Fruit fly (Drosophila melanogaster) whole organism, embryonic: ENCODE measurements around the gene CG12661.

Experiments
- Atf3 ChIP-seq: fragments of 200-800 bp; sonication (Bioruptor generic); optimal IDR thresholded peaks from 3 replicates; lab custom pipeline; 2016; ENCODE audit warnings: missing biosample characterization, missing genetic modification characterization
- B-H2 ChIP-seq: fragments of 200-800 bp; sonication (Bioruptor generic); optimal IDR thresholded peaks from 2 replicates; lab custom pipeline; 2018; ENCODE audit warnings: missing biosample characterization, mild to moderate bottlenecking, missing genetic modification characterization
- CG10147 ChIP-seq: fragments of 200-800 bp; sonication (Bioruptor generic); optimal IDR thresholded peaks from 2 replicates; lab custom pipeline; 2019; ENCODE audit warnings: missing biosample characterization, mild to moderate bottlenecking, missing genetic modification characterization, moderate library complexity
- CG11085 ChIP-seq: fragments of 200-800 bp; sonication (Bioruptor generic); IDR thresholded peaks from 2 replicates; pipeline ENCODE4 v1.3.6; 2022; ENCODE audit warnings: missing biosample characterization, missing genetic modification characterization
- CG11093 ChIP-seq: fragments of 200-800 bp; sonication (Bioruptor generic); IDR thresholded peaks from 3 replicates; pipeline ENCODE4 v1.3.6; 2022; ENCODE audit warnings: missing biosample characterization, missing genetic modification characterization
- CG11504 ChIP-seq: fragments of 200-800 bp; sonication (Bioruptor generic); optimal IDR thresholded peaks from 3 replicates; lab custom pipeline; 2019; ENCODE audit warnings: missing biosample characterization, mild to moderate bottlenecking, missing genetic modification characterization, moderate library complexity
- CG12071 ChIP-seq: fragments of 200-800 bp; sonication (Bioruptor generic); optimal IDR thresholded peaks from 3 replicates; lab custom pipeline; 2018; ENCODE audit warnings: missing biosample characterization, mild to moderate bottlenecking, missing genetic modification characterization
- CG14667 ChIP-seq: fragments of 200-800 bp; sonication (Bioruptor generic); IDR thresholded peaks from 2 replicates; pipeline ENCODE4 v1.3.6; 2022; ENCODE audit warnings: missing biosample characterization, missing genetic modification characterization
- CG17385 ChIP-seq: fragments of 200-800 bp; sonication (Bioruptor generic); optimal IDR thresholded peaks from 3 replicates; lab custom pipeline; 2018; ENCODE audit warnings: missing biosample characterization, mild to moderate bottlenecking, missing genetic modification characterization
- CG2120 ChIP-seq: fragments of 200-800 bp; sonication (Bioruptor generic); optimal IDR thresholded peaks from 3 replicates; lab custom pipeline; 2016; ENCODE audit warnings: missing biosample characterization, missing genetic modification characterization
- CG31388 ChIP-seq: fragments of 200-800 bp; sonication (Bioruptor generic); optimal IDR thresholded peaks from 2 replicates; lab custom pipeline; 2016; ENCODE audit warnings: missing biosample characterization, missing genetic modification characterization
- CG4820 ChIP-seq: fragments of 200-800 bp; sonication (Bioruptor generic); optimal IDR thresholded peaks from 3 replicates; lab custom pipeline; 2016; ENCODE audit warnings: missing biosample characterization, missing genetic modification characterization
- CG4854 ChIP-seq: fragments of 200-800 bp; sonication (Bioruptor generic); optimal IDR thresholded peaks from 2 replicates; lab custom pipeline; 2016; ENCODE audit warnings: missing biosample characterization, missing genetic modification characterization, inconsistent platforms
- CG6689 ChIP-seq: fragments of 200-800 bp; sonication (Bioruptor generic); IDR thresholded peaks from 2 replicates; pipeline ENCODE4 v1.3.6; 2022; ENCODE audit warnings: missing biosample characterization, missing genetic modification characterization
- CG7963 ChIP-seq: fragments of 200-800 bp; sonication (Bioruptor generic); IDR thresholded peaks from 3 replicates; pipeline ENCODE4 v1.3.6; 2022; ENCODE audit warnings: missing biosample characterization, missing genetic modification characterization; ENCODE audit not compliant: partially characterized antibody
- CG7987 ChIP-seq: fragments of 200-800 bp; sonication (Bioruptor generic); optimal IDR thresholded peaks from 2 replicates; lab custom pipeline; 2018; ENCODE audit warnings: missing biosample characterization, mild to moderate bottlenecking, missing genetic modification characterization, moderate library complexity
- CG8944 ChIP-seq: fragments of 200-800 bp; sonication (Bioruptor generic); optimal IDR thresholded peaks from 3 replicates; lab custom pipeline; 2016; ENCODE audit warnings: missing biosample characterization, missing genetic modification characterization
- Camta ChIP-seq: fragments of 200-800 bp; sonication (Bioruptor generic); optimal IDR thresholded peaks from 2 replicates; lab custom pipeline; 2016; ENCODE audit warnings: missing biosample characterization, missing genetic modification characterization
- Chrac-16 ChIP-seq: fragments of 200-800 bp; sonication (Bioruptor generic); optimal IDR thresholded peaks from 3 replicates; lab custom pipeline; 2016; ENCODE audit warnings: missing biosample characterization, missing genetic modification characterization
- CoRest ChIP-seq: fragments of 200-800 bp; sonication (Bioruptor generic); optimal IDR thresholded peaks from 3 replicates; lab custom pipeline; 2018; ENCODE audit warnings: missing biosample characterization, mild to moderate bottlenecking, missing genetic modification characterization, moderate library complexity
- Doc3 ChIP-seq: fragments of 200-800 bp; sonication (Bioruptor generic); IDR thresholded peaks from 3 replicates; pipeline ENCODE4 v1.3.6; 2022; ENCODE audit warnings: missing biosample characterization, missing genetic modification characterization; ENCODE audit not compliant: partially characterized antibody
- Dp ChIP-seq: fragments of 200-800 bp; sonication (Bioruptor generic); optimal IDR thresholded peaks from 2 replicates; lab custom pipeline; 2018; ENCODE audit warnings: missing biosample characterization, mild to moderate bottlenecking, missing genetic modification characterization, moderate library complexity
- Drgx ChIP-seq: fragments of 200-800 bp; sonication (Bioruptor generic); IDR thresholded peaks from 2 replicates; pipeline ENCODE4 v1.3.6; 2022; ENCODE audit warnings: missing biosample characterization, missing genetic modification characterization
- Eip74EF ChIP-seq, 2 experiments: fragments of 200-800 bp in 1 of 2; fragments of >200 bp in 1 of 2; sonication (Bioruptor generic) in 1 of 2; optimal IDR thresholded peaks; 2 replicates each; lab custom pipeline; 2017 to 2019; ENCODE audit warnings: missing biosample characterization in 2 of 2, missing genetic modification characterization in 2 of 2, mild to moderate bottlenecking in 1 of 2, moderate library complexity in 1 of 2
- HHEX ChIP-seq: fragments of 200-800 bp; sonication (Bioruptor generic); optimal IDR thresholded peaks from 3 replicates; lab custom pipeline; 2017; ENCODE audit warnings: missing biosample characterization, mild to moderate bottlenecking, missing genetic modification characterization, missing genetic modification reagents
- Hr51 ChIP-seq, 2 experiments: fragments of 200-800 bp; sonication (Bioruptor generic); optimal IDR thresholded peaks; 2 replicates in 1 of 2; 3 replicates in 1 of 2; lab custom pipeline; 2016 to 2018; ENCODE audit warnings: missing biosample characterization in 2 of 2, missing genetic modification characterization in 2 of 2, mild to moderate bottlenecking in 1 of 2, moderate library complexity in 1 of 2
- MTF-1 ChIP-seq: fragments of 200-800 bp; sonication (Bioruptor generic); optimal IDR thresholded peaks from 2 replicates; lab custom pipeline; 2018; ENCODE audit warnings: missing biosample characterization, mild to moderate bottlenecking, missing genetic modification characterization, borderline replicate concordance
- PHDP ChIP-seq: fragments of 200-800 bp; sonication (Bioruptor generic); optimal IDR thresholded peaks from 3 replicates; lab custom pipeline; 2018; ENCODE audit warnings: missing biosample characterization, mild to moderate bottlenecking, missing genetic modification characterization, moderate library complexity
- Trl ChIP-seq, 3 experiments: fragments of >200 bp in 2 of 3; fragments of 200-800 bp in 1 of 3; sonication (Bioruptor generic) in 1 of 3; optimal IDR thresholded peaks; 2 replicates in 1 of 3; 3 replicates in 2 of 3; lab custom pipeline; 2016 to 2017; ENCODE audit warnings: missing biosample characterization in 1 of 3, missing genetic modification characterization in 1 of 3
- Vsx1 ChIP-seq: fragments of 200-800 bp; sonication (Bioruptor generic); optimal IDR thresholded peaks from 2 replicates; lab custom pipeline; 2017; ENCODE audit warnings: missing biosample characterization, mild to moderate bottlenecking, missing genetic modification characterization, missing genetic modification reagents
- btn ChIP-seq: fragments of 200-800 bp; sonication (Bioruptor generic); optimal IDR thresholded peaks from 2 replicates; lab custom pipeline; 2016; ENCODE audit warnings: missing biosample characterization, missing genetic modification characterization
- crp ChIP-seq, 2 experiments: fragments of 200-800 bp; sonication (Bioruptor generic); optimal IDR thresholded peaks; 2 replicates in 1 of 2; 3 replicates in 1 of 2; lab custom pipeline; 2017; ENCODE audit warnings: missing biosample characterization in 2 of 2, missing genetic modification characterization in 2 of 2, mild to moderate bottlenecking in 1 of 2, moderate library complexity in 1 of 2
- da ChIP-seq: fragments of 200-800 bp; sonication (Bioruptor generic); optimal IDR thresholded peaks from 2 replicates; lab custom pipeline; 2016; ENCODE audit warnings: missing biosample characterization, missing genetic modification characterization
- dan ChIP-seq: fragments of 200-800 bp; sonication (Bioruptor generic); IDR thresholded peaks from 2 replicates; pipeline ENCODE4 v1.3.6; 2022; ENCODE audit warnings: missing biosample characterization, missing genetic modification characterization
- exex ChIP-seq: fragments of 200-800 bp; sonication (Bioruptor generic); optimal IDR thresholded peaks from 4 replicates; lab custom pipeline; 2018; ENCODE audit warnings: missing biosample characterization, mild to moderate bottlenecking, missing genetic modification characterization, moderate library complexity
- fru ChIP-seq: fragments of >200 bp; optimal IDR thresholded peaks from 2 replicates; lab custom pipeline; 2017
- fu2 ChIP-seq: fragments of 200-800 bp; sonication (Bioruptor generic); optimal IDR thresholded peaks from 2 replicates; lab custom pipeline; 2016; ENCODE audit warnings: missing biosample characterization, missing genetic modification characterization
- gfzf ChIP-seq: fragments of 200-800 bp; sonication (Bioruptor generic); optimal IDR thresholded peaks from 2 replicates; lab custom pipeline; 2016; ENCODE audit warnings: missing biosample characterization, mild to moderate bottlenecking, missing genetic modification characterization, moderate library complexity
- gro ChIP-seq: fragments of 200-800 bp; sonication (Bioruptor generic); optimal IDR thresholded peaks from 2 replicates; lab custom pipeline; 2016; ENCODE audit warnings: missing biosample characterization, missing genetic modification characterization
- hb ChIP-seq: fragments of 200-800 bp; sonication (Bioruptor generic); IDR thresholded peaks from 3 replicates; pipeline ENCODE4 v1.3.6; 2022; ENCODE audit warnings: missing biosample characterization, missing genetic modification characterization; ENCODE audit not compliant: partially characterized antibody
- hkb ChIP-seq, 2 experiments: fragments of 200-800 bp in 1 of 2; fragments of >200 bp in 1 of 2; sonication (Bioruptor generic) in 1 of 2; IDR thresholded peaks in 1 of 2; optimal IDR thresholded peaks in 1 of 2; 2 replicates each; pipeline versions ENCODE4 v1.3.6 to Lab custom; 2017 to 2022; ENCODE audit warnings: missing biosample characterization in 1 of 2, missing genetic modification characterization in 1 of 2
- kay ChIP-seq: fragments of 200-800 bp; sonication (Bioruptor generic); optimal IDR thresholded peaks from 2 replicates; lab custom pipeline; 2016; ENCODE audit warnings: missing biosample characterization, missing genetic modification characterization
- klu ChIP-seq: fragments of 200-800 bp; sonication (Bioruptor generic); IDR thresholded peaks from 2 replicates; pipeline ENCODE4 v1.3.6; 2022; ENCODE audit warnings: missing biosample characterization, missing genetic modification characterization
- lmd ChIP-seq: fragments of 200-800 bp; sonication (Bioruptor generic); IDR thresholded peaks from 2 replicates; pipeline ENCODE4 v1.3.6; 2022; ENCODE audit warnings: missing biosample characterization, missing genetic modification characterization
- lov ChIP-seq, 2 experiments: fragments of 200-800 bp in 1 of 2; fragments of >200 bp in 1 of 2; sonication (Bioruptor generic) in 1 of 2; IDR thresholded peaks in 1 of 2; optimal IDR thresholded peaks in 1 of 2; 2 replicates in 1 of 2; 3 replicates in 1 of 2; pipeline versions ENCODE4 v1.3.6 to Lab custom; 2017 to 2022; ENCODE audit warnings: missing biosample characterization in 1 of 2, missing genetic modification characterization in 1 of 2
- p53 ChIP-seq: fragments of 200-800 bp; sonication (Bioruptor generic); optimal IDR thresholded peaks from 2 replicates; lab custom pipeline; 2016; ENCODE audit warnings: missing biosample characterization, missing genetic modification characterization
- twi ChIP-seq: fragments of 200-800 bp; optimal IDR thresholded peaks from 2 replicates; lab custom pipeline; 2019; ENCODE audit warnings: missing biosample characterization, mild to moderate bottlenecking, missing genetic modification characterization, moderate library complexity

The CG12661 gene

dm6 chrX:8906805-8907546 lies 16.5 kb downstream of the CG12661 start, which contains the start of gene rdgA (continued):
- TF ChIP-seq kay (GFP tag; lab: Kevin White, UChicago), result no peak
- TF ChIP-seq Vsx1 (GFP tag; lab: Kevin White, UChicago), result no peak
- TF ChIP-seq CG7963 (GFP tag; lab: Robert Waterston, UW), result no peak
- no peak for TF ChIP-seq PHDP
- TF ChIP-seq CG11093, result no peak
- no peak for TF ChIP-seq CG7987 (GFP tag; lab: Kevin White, UChicago)
- TF ChIP-seq CG11085, result peak; percentile 50; the same call in 1 of the 2 replicates
- TF ChIP-seq Dp (GFP tag; lab: Kevin White, UChicago), result peak; percentile 13
- TF ChIP-seq CG2120, result peak; percentile 46
- peak; percentile 46; the same call in 1 of the 2 replicates for TF ChIP-seq lmd (GFP tag; lab: Robert Waterston, UW)
- no peak for TF ChIP-seq CG4854 (GFP tag; lab: Kevin White, UChicago)
- TF ChIP-seq twi (tag; lab: Kevin White, UChicago), result no peak
- TF ChIP-seq Drgx (GFP tag; lab: Robert Waterston, UW), result peak; percentile 16; the same call in 1 of the 2 replicates
- peak; percentile 16 to 84 for TF ChIP-seq crp (GFP tag; optimal IDR thresholded peaks at IDR 0.05; lab: Kevin White, UChicago)
- no peak for TF ChIP-seq Trl (optimal IDR thresholded peaks at IDR 0.05; lab: Kevin White, UChicago)
- TF ChIP-seq Trl (GFP tag; optimal IDR thresholded peaks at IDR 0.05; lab: Kevin White, UChicago), result no peak
- TF ChIP-seq CG17385 (GFP tag; lab: Kevin White, UChicago), result no peak
- no peak for TF ChIP-seq CG10147 (GFP tag; lab: Kevin White, UChicago)
- no peak for TF ChIP-seq hkb (optimal IDR thresholded peaks at IDR 0.05; lab: Kevin White, UChicago)
- TF ChIP-seq hkb (GFP tag; IDR thresholded peaks at IDR 0.05; lab: Robert Waterston, UW), result no peak
- no peak for TF ChIP-seq Atf3 (GFP tag; lab: Kevin White, UChicago)
- no peak for TF ChIP-seq Eip74EF (GFP tag; optimal IDR thresholded peaks at IDR 0.05; lab: Kevin White, UChicago)
- TF ChIP-seq fru, result no peak
- no peak for TF ChIP-seq gro
- TF ChIP-seq CG6689 (GFP tag; lab: Robert Waterston, UW), result peak; percentile 31; the same call in 1 of the 2 replicates
- peak; percentile 32; the same call in 2 of the 3 replicates for TF ChIP-seq Doc3 (GFP tag; lab: Robert Waterston, UW)
- TF ChIP-seq hb (GFP tag; lab: Robert Waterston, UW), result no peak
- TF ChIP-seq CG12071, result no peak
- no peak for TF ChIP-seq da (GFP tag; lab: Kevin White, UChicago)
- no peak for TF ChIP-seq CG11504 (tag; lab: Kevin White, UChicago)
- TF ChIP-seq dan, result no peak
- no peak for TF ChIP-seq p53 (GFP tag; lab: Kevin White, UChicago)
- no peak for TF ChIP-seq fu2
- TF ChIP-seq exex (tag; lab: Kevin White, UChicago), result no peak
- no peak for TF ChIP-seq HHEX
- peak; percentile 25 for TF ChIP-seq B-H2 (GFP tag; lab: Kevin White, UChicago)
- TF ChIP-seq gfzf (GFP tag; lab: Kevin White, UChicago), result no peak
- no peak for TF ChIP-seq lov (optimal IDR thresholded peaks at IDR 0.05; lab: Kevin White, UChicago)
- no peak for TF ChIP-seq lov (GFP tag; IDR thresholded peaks at IDR 0.05; lab: Robert Waterston, UW)
- no peak for TF ChIP-seq Chrac-16 (GFP tag; lab: Kevin White, UChicago)
- TF ChIP-seq CG8944 (GFP tag; lab: Kevin White, UChicago), result no peak
- 0 out of 2 replicates have a peak, but pooled peaks have one; percentile 45 for TF ChIP-seq CG14667 (GFP tag; lab: Robert Waterston, UW)
- peak; percentile 47; the same call in 1 of the 2 replicates for TF ChIP-seq klu (GFP tag; lab: Robert Waterston, UW)
- TF ChIP-seq Hr51 (GFP tag; optimal IDR thresholded peaks at IDR 0.05; lab: Kevin White, UChicago), result no peak
- no peak for TF ChIP-seq MTF-1
- TF ChIP-seq CoRest (tag; lab: Kevin White, UChicago), result no peak
- TF ChIP-seq CG31388 (GFP tag; lab: Kevin White, UChicago), result no peak
- TF ChIP-seq CG4820 (GFP tag; lab: Kevin White, UChicago), result no peak
- no peak for TF ChIP-seq Camta (GFP tag; lab: Kevin White, UChicago)
- TF ChIP-seq btn (GFP tag; lab: Kevin White, UChicago), result no peak
